Fruit fly (Drosophila melanogaster): ENCODE results near the gene CG44215.

The CG44215 gene

DNA sequence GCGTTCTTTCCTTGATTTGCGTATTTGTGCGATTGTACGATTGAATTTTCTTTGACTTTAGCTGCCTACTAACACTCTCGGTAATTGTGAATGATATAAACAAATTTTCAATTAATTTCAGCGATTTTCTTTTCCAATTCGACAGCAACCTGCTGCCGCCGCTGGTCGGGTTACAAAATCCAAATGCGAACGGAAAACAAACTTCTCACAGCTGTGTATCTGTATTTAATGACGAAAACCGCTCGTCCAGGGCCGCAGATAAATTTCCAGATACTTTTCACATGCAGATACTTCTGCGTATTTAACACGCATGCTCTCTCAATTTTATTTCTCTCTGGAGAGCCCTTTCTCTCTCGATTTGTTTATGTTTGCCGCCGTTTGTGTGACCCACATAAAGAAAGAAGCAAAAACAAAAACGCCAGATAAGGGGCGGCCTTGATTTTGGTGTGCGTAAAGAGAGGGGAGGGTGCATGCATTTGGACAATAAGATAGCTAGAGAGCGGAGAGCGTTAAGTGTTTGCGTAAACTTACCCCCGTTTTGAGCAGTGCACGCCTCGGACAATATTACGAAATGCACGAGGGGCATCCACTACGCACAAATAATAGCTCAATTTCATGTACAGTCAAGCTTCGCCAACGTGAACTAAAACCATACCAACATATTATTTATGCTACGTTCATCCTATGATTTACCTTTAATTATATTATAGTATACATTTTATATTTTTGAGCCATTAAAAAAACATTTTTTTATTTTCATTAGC is 45.9 kb downstream of the CG44215 start, which contains the start of gene CG12402 (continued):
- TF ChIP-seq Spps (tag; optimal IDR thresholded peaks at IDR 0.05) (peak; percentile 40), CG13424 (tag; optimal IDR thresholded peaks at IDR 0.05) (peak; percentile 84), CG16815 (GFP tag; optimal IDR thresholded peaks at IDR 0.05) (peak; percentile 43), CrebB (tag; optimal IDR thresholded peaks at IDR 0.05) (peak; percentile 60), Scr (GFP tag; IDR thresholded peaks at IDR 0.05; ENCODE audit: partially characterized antibody) (peak; percentile 46; the same call in 1 of the 2 replicates), CG9797 (GFP tag; optimal IDR thresholded peaks at IDR 0.05) (peak; percentile 11), seq (GFP tag; IDR thresholded peaks at IDR 0.05) (peak; percentile 92), CG32767 (GFP tag; IDR thresholded peaks at IDR 0.05) (peak; percentile 81), dmrt11E (tag; optimal IDR thresholded peaks at IDR 0.05) (peak; percentile 73), Adf1 (GFP tag; IDR thresholded peaks at IDR 0.05) (peak; percentile 27), Vsx1 (GFP tag; optimal IDR thresholded peaks at IDR 0.05) (peak; percentile 75), dysf (GFP tag; IDR thresholded peaks at IDR 0.05) (peak; percentile 89), gfzf (GFP tag; optimal IDR thresholded peaks at IDR 0.05) (no peak), CG10979 (tag; optimal IDR thresholded peaks at IDR 0.05) (peak; percentile 83), CG3847 (GFP tag; IDR thresholded peaks at IDR 0.05) (peak; percentile 61; the same call in 1 of the 2 replicates), TFAM (GFP tag; optimal IDR thresholded peaks at IDR 0.05) (peak; percentile 60), CG3163 (GFP tag; optimal IDR thresholded peaks at IDR 0.05) (peak; percentile 55), Oaz (GFP tag; IDR thresholded peaks at IDR 0.05) (peak; percentile 75), ems (GFP tag; optimal IDR thresholded peaks at IDR 0.05) (peak; percentile 55), tx (GFP tag; optimal IDR thresholded peaks at IDR 0.05) (no peak), zen2 (GFP tag; IDR thresholded peaks at IDR 0.05; ENCODE audit: partially characterized antibody) (peak; percentile 42; the same call in 2 of the 3 replicates), CG10654 (GFP tag; optimal IDR thresholded peaks at IDR 0.05) (peak; percentile 85), CG11723 (GFP tag; optimal IDR thresholded peaks at IDR 0.05) (peak; percentile 68), BEAF-32 (GFP tag; optimal IDR thresholded peaks at IDR 0.05) (no peak), CG11247 (GFP tag; IDR thresholded peaks at IDR 0.05) (peak; percentile 78), corto (GFP tag; optimal IDR thresholded peaks at IDR 0.05) (no peak), mam (GFP tag; optimal IDR thresholded peaks at IDR 0.05) (peak; percentile 59), Ssrp (tag; optimal IDR thresholded peaks at IDR 0.05) (peak; percentile 81), CG13775 (GFP tag; optimal IDR thresholded peaks at IDR 0.05) (peak; percentile 72), CG11695 (GFP tag; IDR thresholded peaks at IDR 0.05) (peak; percentile 89), Dref (GFP tag; IDR thresholded peaks at IDR 0.05) (no peak), dpn (GFP tag; optimal IDR thresholded peaks at IDR 0.05) (peak; percentile 73 to 86), gcm2 (GFP tag; optimal IDR thresholded peaks at IDR 0.05) (peak; percentile 59), ase (GFP tag; IDR thresholded peaks at IDR 0.05) (peak; percentile 85; the same call in 2 of the 3 replicates), Sry-β (GFP tag; optimal IDR thresholded peaks at IDR 0.05) (no peak), cato (GFP tag; optimal IDR thresholded peaks at IDR 0.05; ENCODE audit: borderline replicate concordance) (peak; percentile 61), CG2889 (GFP tag; IDR thresholded peaks at IDR 0.05) (peak; percentile 44; the same call in 1 of the 3 replicates), ATbp (GFP tag; optimal IDR thresholded peaks at IDR 0.05) (peak; percentile 85), CG34224 (GFP tag; IDR thresholded peaks at IDR 0.05; ENCODE audit: partially characterized antibody) (peak; percentile 59; the same call in 2 of the 3 replicates), CG10366 (GFP tag; IDR thresholded peaks at IDR 0.05) (peak; percentile 87), mld (GFP tag; IDR thresholded peaks at IDR 0.05; ENCODE audit: partially characterized antibody) (no peak), nom (GFP tag; optimal IDR thresholded peaks at IDR 0.05) (no peak), gsb-n (tag; optimal IDR thresholded peaks at IDR 0.05) (peak; percentile 73), Lim3 (GFP tag; IDR thresholded peaks at IDR 0.05) (peak; percentile 34; the same call in 1 of the 2 replicates), Hr3 (GFP tag; optimal IDR thresholded peaks at IDR 0.05) (peak; percentile 91), CG2199 (GFP tag; IDR thresholded peaks at IDR 0.05) (peak; percentile 84), CG12299 (tag; optimal IDR thresholded peaks at IDR 0.05) (peak; percentile 74), CG30431 (GFP tag; optimal IDR thresholded peaks at IDR 0.05) (peak; percentile 63)

All from whole organism, embryonic.